Fruit fly (Drosophila melanogaster): ENCODE measurements around the gene CG15439.

DNA sequence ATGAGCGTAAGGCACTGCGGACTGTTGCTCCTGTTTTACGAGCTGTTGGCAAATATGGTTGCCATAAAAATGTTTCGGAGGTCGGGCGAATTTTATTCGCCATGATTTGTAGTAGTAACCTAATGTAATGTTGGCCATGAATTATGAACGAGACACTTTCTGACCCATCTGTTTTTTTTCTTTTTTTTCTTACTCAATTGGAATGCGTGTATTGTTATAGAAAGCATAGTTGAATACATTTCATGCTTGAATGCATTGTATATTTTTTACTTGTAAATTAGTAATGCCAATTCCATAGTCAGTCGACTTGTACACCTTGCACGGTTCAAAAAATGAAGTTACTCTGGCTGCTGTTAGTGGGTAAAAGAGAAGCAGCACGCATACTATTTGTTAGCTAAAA is 15.4 kb downstream of the CG15439 start, which contains the start of gene CG43056:
- no peak for TF ChIP-seq CG10348 (GFP tag; IDR thresholded peaks at IDR 0.05)
- TF ChIP-seq CG12605 (GFP tag; IDR thresholded peaks at IDR 0.05), result no peak
- TF ChIP-seq Pif1A (GFP tag; optimal IDR thresholded peaks at IDR 0.05), result no peak
- no peak for TF ChIP-seq D1 (tag; optimal IDR thresholded peaks at IDR 0.05)
- no peak for TF ChIP-seq Snoo (tag; optimal IDR thresholded peaks at IDR 0.05)
- no peak for TF ChIP-seq CG8159 (tag; optimal IDR thresholded peaks at IDR 0.05)
- TF ChIP-seq CG15710 (tag; optimal IDR thresholded peaks at IDR 0.05), result no peak
- no peak for TF ChIP-seq EcR (GFP tag; optimal IDR thresholded peaks at IDR 0.05)
- TF ChIP-seq CG4496 (GFP tag; IDR thresholded peaks at IDR 0.05), result no peak
- TF ChIP-seq CG32121 (GFP tag; IDR thresholded peaks at IDR 0.05), result no peak
- no peak for TF ChIP-seq CG17806 (tag; optimal IDR thresholded peaks at IDR 0.05)

All from whole organism, pupa.